Worm (Caenorhabditis elegans): ENCODE results near the gene fbxa-142.

DNA sequence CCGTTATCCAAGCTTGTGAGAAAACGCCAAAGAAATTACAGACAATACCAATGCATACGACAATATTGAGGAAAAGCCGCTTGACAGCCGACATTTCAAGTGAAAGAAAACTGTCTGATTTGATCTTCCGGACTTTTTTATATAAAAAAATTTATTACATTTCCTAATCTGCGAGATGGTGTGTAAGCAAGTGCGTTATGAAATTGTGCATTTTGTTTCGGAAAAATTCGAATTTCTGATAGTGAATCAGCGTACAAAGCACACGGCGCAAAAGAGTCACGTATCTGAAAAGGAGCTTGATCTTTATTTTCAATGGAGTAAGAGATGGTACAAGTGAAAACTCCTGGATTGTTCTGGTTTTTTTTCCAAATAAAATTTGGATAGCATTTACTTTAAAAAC, 9.9 kb upstream of the fbxa-142 start, which contains the start of gene clc-32:
- TF ChIP-seq nhr-179 (tag; optimal IDR thresholded peaks at IDR 0.05) (no peak), egl-44 (GFP tag; IDR thresholded peaks at IDR 0.05) (no peak), let-526 (GFP tag; IDR thresholded peaks at IDR 0.05) (no peak), ztf-28 (GFP tag; IDR thresholded peaks at IDR 0.05) (no peak)

All from whole organism, young adult.